Worm (Caenorhabditis elegans): ENCODE data around the gene zig-8.

The zig-8 gene

ce11 chrIII:13127157-13127556, 7.5 kb downstream of the zig-8 start:
- TF ChIP-seq fos-1 (tag; optimal IDR thresholded peaks at IDR 0.05) (no peak), mdl-1 (tag; optimal IDR thresholded peaks at IDR 0.05) (no peak), nhr-10 (tag; optimal IDR thresholded peaks at IDR 0.05) (no peak), nhr-237 (tag; optimal IDR thresholded peaks at IDR 0.05) (no peak), nhr-6 (tag; optimal IDR thresholded peaks at IDR 0.05) (no peak), sem-4 (tag; optimal IDR thresholded peaks at IDR 0.05) (peak; percentile 83), nhr-21 (tag; optimal IDR thresholded peaks at IDR 0.05) (no peak), lsy-2 (tag; optimal IDR thresholded peaks at IDR 0.05) (peak in 1 of 2 experiments; percentile 10), C34F6.9 (tag; optimal IDR thresholded peaks at IDR 0.05) (peak; percentile 6), unc-55 (GFP tag; optimal IDR thresholded peaks at IDR 0.05) (no peak)

- TF ChIP-seq egl-27 (tag; optimal IDR thresholded peaks at IDR 0.05), result no peak
- no peak for TF ChIP-seq ceh-16 (tag; optimal IDR thresholded peaks at IDR 0.05)
- TF ChIP-seq sma-9 (GFP tag; optimal IDR thresholded peaks at IDR 0.05), result no peak
- no peak for TF ChIP-seq sma-9 (tag; optimal IDR thresholded peaks at IDR 0.05)
- no peak for TF ChIP-seq nhr-237 (tag; optimal IDR thresholded peaks at IDR 0.05)
- TF ChIP-seq nhr-23 (tag; optimal IDR thresholded peaks at IDR 0.05), result no peak
- TF ChIP-seq ztf-1 (GFP tag; conservative IDR thresholded peaks at IDR 0.05), result no peak
Observed at ce11 chrIII:13131220-13131619, 11.6 kb downstream of the zig-8 start.

- TF ChIP-seq fos-1 (tag; optimal IDR thresholded peaks at IDR 0.05) (peak; percentile 49), sma-9 (GFP tag; optimal IDR thresholded peaks at IDR 0.05) (no peak), sma-9 (tag; optimal IDR thresholded peaks at IDR 0.05) (no peak), nhr-21 (tag; optimal IDR thresholded peaks at IDR 0.05) (no peak), F13H6.1 (tag; optimal IDR thresholded peaks at IDR 0.05) (no peak)
Observed at ce11 chrIII:13139301-13139700, 19.7 kb downstream of the zig-8 start, which contains the start of gene bre-2. Gene bre-2, minus strand, starts transcription at chrIII:13139626.

- TF ChIP-seq nhr-12 (tag; optimal IDR thresholded peaks at IDR 0.05) (no peak), unc-55 (GFP tag; optimal IDR thresholded peaks at IDR 0.05) (peak; percentile 35), ztf-1 (GFP tag; conservative IDR thresholded peaks at IDR 0.05) (no peak)
Observed at ce11 chrIII:13151765-13152164, 32.1 kb downstream of the zig-8 start.

ce11 chrIII:13152697-13153391, 33.2 kb downstream of the zig-8 start, which contains the start of gene Y39E4B.10:
Gene Y39E4B.10, minus strand, starts transcription at chrIII:13152858.
- TF ChIP-seq lsy-2 (tag; optimal IDR thresholded peaks at IDR 0.05), result peak; percentile 2 to 64
- TF ChIP-seq unc-39 (tag; optimal IDR thresholded peaks at IDR 0.05), result no peak
- TF ChIP-seq elt-1 (tag; optimal IDR thresholded peaks at IDR 0.05), result no peak
- TF ChIP-seq unc-55 (GFP tag; optimal IDR thresholded peaks at IDR 0.05), result peak; percentile 58
- TF ChIP-seq unc-62 (GFP tag; optimal IDR thresholded peaks at IDR 0.05), result no peak
- no peak for TF ChIP-seq aly-2 (tag; optimal IDR thresholded peaks at IDR 0.05)
- TF ChIP-seq nhr-77 (tag; optimal IDR thresholded peaks at IDR 0.05), result no peak
- TF ChIP-seq ceh-16 (tag; optimal IDR thresholded peaks at IDR 0.05), result no peak
- TF ChIP-seq R02D3.7 (tag; optimal IDR thresholded peaks at IDR 0.05), result no peak
- no peak for TF ChIP-seq nhr-23 (tag; optimal IDR thresholded peaks at IDR 0.05)
- TF ChIP-seq nhr-11 (tag; optimal IDR thresholded peaks at IDR 0.05), result no peak
- TF ChIP-seq ztf-11 (tag; optimal IDR thresholded peaks at IDR 0.05), result no peak
- TF ChIP-seq skn-1 (tag; optimal IDR thresholded peaks at IDR 0.05), result no peak
- TF ChIP-seq alr-1 (tag; optimal IDR thresholded peaks at IDR 0.05), result no peak
- TF ChIP-seq ztf-4 (tag; optimal IDR thresholded peaks at IDR 0.05), result no peak
- TF ChIP-seq nhr-25 (tag; optimal IDR thresholded peaks at IDR 0.05), result peak; percentile 4
- TF ChIP-seq nhr-10 (tag; optimal IDR thresholded peaks at IDR 0.05), result no peak
- peak; percentile 9 for TF ChIP-seq lin-11 (tag; optimal IDR thresholded peaks at IDR 0.05)
- TF ChIP-seq nhr-12 (tag; optimal IDR thresholded peaks at IDR 0.05), result no peak
- TF ChIP-seq crh-2 (tag; optimal IDR thresholded peaks at IDR 0.05), result peak; percentile 8
- TF ChIP-seq C34F6.9 (tag; optimal IDR thresholded peaks at IDR 0.05), result peak; percentile 69
- peak; percentile 33 for TF ChIP-seq gmeb-1 (tag; optimal IDR thresholded peaks at IDR 0.05)
- no peak for TF ChIP-seq lin-13 (GFP tag; optimal IDR thresholded peaks at IDR 0.05)
- no peak for TF ChIP-seq ceh-82 (tag; optimal IDR thresholded peaks at IDR 0.05)
- TF ChIP-seq ztf-1 (GFP tag; conservative IDR thresholded peaks at IDR 0.05), result no peak
- TF ChIP-seq mab-5 (tag; optimal IDR thresholded peaks at IDR 0.05), result no peak
- TF ChIP-seq nhr-237 (tag; optimal IDR thresholded peaks at IDR 0.05), result no peak
- TF ChIP-seq fos-1 (tag; optimal IDR thresholded peaks at IDR 0.05), result peak; percentile 10
- TF ChIP-seq blmp-1 (tag; optimal IDR thresholded peaks at IDR 0.05; ENCODE audit: insufficient read depth), result no peak
- TF ChIP-seq elt-3 (tag; optimal IDR thresholded peaks at IDR 0.05), result no peak
- TF ChIP-seq snpc-4 (tag; optimal IDR thresholded peaks at IDR 0.05), result no peak
- TF ChIP-seq mdl-1 (tag; optimal IDR thresholded peaks at IDR 0.05), result no peak
- no peak for TF ChIP-seq ama-1 (optimal IDR thresholded peaks at IDR 0.05)
- TF ChIP-seq zag-1 (tag; optimal IDR thresholded peaks at IDR 0.05), result no peak
- no peak for TF ChIP-seq nhr-6 (tag; optimal IDR thresholded peaks at IDR 0.05)
- no peak for TF ChIP-seq peb-1 (tag; optimal IDR thresholded peaks at IDR 0.05)
- TF ChIP-seq egl-27 (tag; optimal IDR thresholded peaks at IDR 0.05), result no peak
- no peak for TF ChIP-seq Y55F3AM.14 (GFP tag; optimal IDR thresholded peaks at IDR 0.05)

Measured in whole organism, L2 larva.